Worm (Caenorhabditis elegans) whole organism, L4/young adult: ENCODE data around the gene Y81B9A.2.

Experiments
- W03F9.2 ChIP-seq: fragments of 150-350 bp; optimal IDR thresholded peaks from 2 replicates; lab custom pipeline; 2014; ENCODE audit warnings: missing biosample characterization, missing genetic modification characterization
- dao-5 ChIP-seq: sonication (generic microtip); optimal IDR thresholded peaks from 2 replicates; lab custom pipeline; 2016; ENCODE audit warnings: missing genotype, missing genetic modification characterization, moderate library complexity, missing compliant biosample characterization
- him-1 ChIP-seq: sonication (generic microtip); optimal IDR thresholded peaks from 2 replicates; lab custom pipeline; 2016; ENCODE audit warnings: missing genotype, missing genetic modification reagents, missing genetic modification characterization, missing compliant biosample characterization

Gene Y81B9A.2

DNA sequence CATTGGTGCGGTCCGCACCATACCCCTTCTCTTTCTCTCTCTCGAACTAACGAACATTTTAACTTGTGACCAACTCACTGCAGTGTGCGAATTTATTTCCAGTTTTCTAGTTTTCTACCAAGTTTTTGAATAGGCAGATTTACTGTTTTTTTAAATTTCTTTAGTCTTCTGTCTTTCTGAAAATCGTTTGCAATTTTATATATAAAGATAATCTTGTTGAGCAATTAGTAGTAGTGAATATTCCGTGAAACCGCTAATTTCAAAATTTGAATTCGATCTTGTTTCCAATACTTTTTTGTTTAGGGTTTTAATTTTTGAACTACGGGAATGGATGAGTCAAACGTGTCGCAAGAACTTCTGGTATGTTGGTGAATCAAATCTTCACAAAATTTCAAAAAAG is at the start of gene Y81B9A.2:
Y81B9A.2 (plus strand) TSS at position 301 of the 400 bp plus-strand sequence.
- no peak for TF ChIP-seq W03F9.2 (tag; lab: Kevin White, UChicago)
- no peak for TF ChIP-seq him-1 (tag; lab: Kevin White, UChicago)
- no peak for TF ChIP-seq dao-5

- no peak for TF ChIP-seq him-1 (tag; lab: Kevin White, UChicago)
- no peak for TF ChIP-seq dao-5
- no peak for TF ChIP-seq W03F9.2 (tag; lab: Kevin White, UChicago)
Observed at ce11 chrX:9137402-9137801, 46.5 kb upstream of the Y81B9A.2 start, which contains the start of gene B0563.6. Gene B0563.6, plus strand, starts transcription at chrX:9137702.

- no peak for TF ChIP-seq W03F9.2 (tag; lab: Kevin White, UChicago)
- TF ChIP-seq dao-5, result no peak
- no peak for TF ChIP-seq him-1 (tag; lab: Kevin White, UChicago)
Observed at ce11 chrX:9145848-9146247, 38.1 kb upstream of the Y81B9A.2 start, which contains the start of gene B0563.5. Gene B0563.5, plus strand, starts transcription at chrX:9146148.

ce11 chrX:9146953-9147352 is 37.0 kb upstream of the Y81B9A.2 start:
- TF ChIP-seq dao-5, result no peak
- TF ChIP-seq W03F9.2 (tag; lab: Kevin White, UChicago), result no peak
- no peak for TF ChIP-seq him-1 (tag; lab: Kevin White, UChicago)

DNA sequence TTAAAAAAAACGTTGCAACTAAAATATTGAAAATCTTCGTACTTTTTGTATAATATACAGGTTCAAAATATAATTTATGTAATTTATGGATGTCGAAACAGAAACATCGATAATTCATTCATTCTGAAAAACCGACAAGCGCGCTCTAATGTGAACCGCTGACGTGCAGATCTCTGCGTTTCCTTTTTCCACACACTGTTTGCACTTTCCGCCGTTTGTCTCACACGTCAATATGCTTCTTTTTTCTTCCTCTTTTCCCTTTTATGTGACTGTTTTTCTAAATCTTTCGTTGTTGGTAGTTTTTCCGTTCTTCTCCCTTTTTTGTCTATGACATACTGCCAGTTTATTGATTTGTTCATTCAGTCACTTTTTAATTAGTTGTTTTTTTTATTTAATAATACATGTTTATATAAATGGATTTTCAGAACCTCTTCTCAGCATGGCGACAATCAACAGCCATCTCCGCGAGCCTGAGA is 33.6 kb upstream of the Y81B9A.2 start, which contains the start of gene tmbi-4:
tmbi-4 (plus strand) TSS at position 426 of the 476 bp plus-strand sequence.
- TF ChIP-seq W03F9.2 (tag; lab: Kevin White, UChicago) (peak; percentile 28), him-1 (tag; lab: Kevin White, UChicago) (no peak), dao-5 (no peak)

DNA sequence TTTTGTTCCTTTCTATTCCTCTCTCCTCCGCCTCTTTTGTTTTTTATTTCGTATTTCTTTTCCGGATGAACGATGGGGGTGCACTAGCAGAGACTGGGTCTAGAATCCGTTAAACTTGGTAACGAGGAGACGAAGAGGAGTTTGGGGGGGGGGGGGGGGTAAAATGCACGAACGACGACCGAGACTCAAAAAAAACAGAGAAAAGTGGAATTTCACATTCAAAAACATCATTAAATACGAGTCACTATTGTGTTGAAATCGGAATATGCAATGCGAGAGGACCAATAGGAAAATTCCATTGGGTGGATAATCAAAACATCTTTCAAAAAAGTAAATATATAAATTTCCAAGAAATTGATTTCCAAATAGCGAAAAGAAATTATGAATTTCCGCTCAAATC is 29.7 kb upstream of the Y81B9A.2 start, which contains the start of gene B0563.7:
B0563.7 (minus strand) TSS at position 101 of the 400 bp plus-strand sequence.
- TF ChIP-seq W03F9.2 (tag; lab: Kevin White, UChicago), result no peak
- no peak for TF ChIP-seq him-1 (tag; lab: Kevin White, UChicago)
- no peak for TF ChIP-seq dao-5

DNA sequence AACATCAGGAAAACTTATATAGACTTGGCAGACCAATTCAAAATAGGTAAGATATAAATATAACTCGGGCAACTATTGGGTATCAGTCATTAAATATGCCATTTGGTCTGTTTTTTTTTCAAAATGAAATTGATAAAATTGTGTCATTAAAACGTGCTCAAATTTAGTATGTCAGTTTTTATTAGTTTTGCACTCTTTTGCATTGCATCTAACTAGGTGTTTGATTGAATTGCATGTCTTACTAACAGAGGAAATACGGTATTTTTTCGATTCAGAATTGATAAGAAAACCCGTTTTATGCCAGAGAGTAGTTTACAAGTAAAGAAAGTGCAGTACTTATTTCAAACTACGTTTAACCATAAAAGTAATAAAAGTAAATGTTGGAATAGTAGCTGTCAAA is 28.2 kb upstream of the Y81B9A.2 start:
- TF ChIP-seq W03F9.2 (tag; lab: Kevin White, UChicago) (no peak), him-1 (tag; lab: Kevin White, UChicago) (no peak), dao-5 (no peak)

DNA sequence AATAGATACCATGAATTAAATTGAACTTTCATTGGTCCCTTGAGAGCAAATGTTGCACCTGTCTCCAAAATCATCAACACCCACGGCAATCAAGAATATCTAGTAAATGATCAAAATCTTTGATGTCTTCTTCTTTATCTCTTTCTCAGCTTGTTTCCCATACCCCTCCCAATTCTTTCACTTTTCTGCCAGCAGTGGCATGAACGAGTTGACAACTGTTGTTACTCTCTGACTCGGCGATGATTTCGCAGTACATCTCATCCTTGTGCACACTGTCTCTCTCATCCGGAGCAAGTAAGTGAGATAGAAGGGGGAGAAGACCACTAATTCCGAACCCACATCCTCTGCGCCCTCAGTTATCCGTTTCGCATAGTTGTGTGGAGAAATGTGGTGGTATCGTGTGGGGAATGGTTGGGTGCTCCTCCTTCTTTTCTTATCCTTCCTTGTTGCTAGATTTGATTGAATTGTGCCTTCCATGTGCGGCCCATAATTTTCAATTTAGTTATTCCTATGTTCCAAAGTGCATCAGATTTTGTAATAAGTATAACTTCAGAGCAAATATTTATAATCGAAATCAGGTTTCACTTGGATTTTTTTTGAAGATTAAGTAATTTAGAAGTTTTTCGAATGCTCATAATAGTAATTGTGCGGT is 22.6 kb upstream of the Y81B9A.2 start:
- TF ChIP-seq dao-5 (no peak), W03F9.2 (tag; lab: Kevin White, UChicago) (no peak), him-1 (tag; lab: Kevin White, UChicago) (no peak)

DNA sequence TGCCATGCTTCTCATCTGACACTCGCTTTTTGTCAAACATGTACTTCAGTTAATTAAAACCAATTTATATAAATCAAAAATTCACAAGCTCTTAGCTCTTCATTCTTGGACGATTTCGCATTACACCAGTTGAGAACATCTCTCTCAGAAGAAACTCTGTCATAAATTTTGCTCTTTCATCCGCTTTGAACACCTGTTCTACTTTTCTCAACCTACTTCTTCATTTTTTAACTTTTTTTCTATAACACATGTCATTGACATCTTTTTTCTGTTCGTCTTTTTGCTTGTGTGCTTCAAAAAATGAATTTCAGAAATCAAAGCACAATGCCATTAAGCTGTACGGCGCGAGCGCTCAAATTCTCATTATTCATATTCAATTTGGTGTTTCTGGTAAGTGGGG is 21.1 kb upstream of the Y81B9A.2 start, which contains the start of gene tsp-11:
tsp-11 (plus strand) TSS at position 301 of the 400 bp plus-strand sequence.
- no peak for TF ChIP-seq him-1 (tag; lab: Kevin White, UChicago)
- no peak for TF ChIP-seq W03F9.2 (tag; lab: Kevin White, UChicago)

DNA sequence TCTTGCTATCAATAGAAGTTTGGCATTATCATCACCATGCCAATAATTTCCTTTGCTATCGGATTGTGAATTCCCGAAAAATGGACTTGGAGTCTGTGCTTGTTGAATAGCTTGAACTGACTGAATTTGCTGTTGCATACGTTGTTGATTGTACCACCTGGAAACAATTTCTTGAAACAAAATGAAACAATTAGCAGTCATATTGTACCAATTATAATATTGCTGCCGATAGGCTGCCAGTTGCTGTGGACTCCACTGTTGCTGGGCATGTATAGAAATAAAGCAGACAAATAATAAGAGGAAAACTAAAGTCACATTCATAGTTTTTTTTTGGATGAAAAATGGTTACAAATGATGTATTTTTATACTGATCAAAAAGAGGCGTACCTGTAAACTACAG is 17.0 kb upstream of the Y81B9A.2 start, which contains the start of gene B0563.10:
B0563.10 (minus strand) TSS at position 325 of the 400 bp plus-strand sequence.
- TF ChIP-seq dao-5 (no peak), W03F9.2 (tag; lab: Kevin White, UChicago) (no peak), him-1 (tag; lab: Kevin White, UChicago) (no peak)

ce11 chrX:9168239-9168638 is 15.7 kb upstream of the Y81B9A.2 start, which contains the start of gene B0563.9:
Gene B0563.9, plus strand, starts transcription at chrX:9168539.
- TF ChIP-seq W03F9.2 (tag; lab: Kevin White, UChicago) (no peak), dao-5 (no peak), him-1 (tag; lab: Kevin White, UChicago) (no peak)

DNA sequence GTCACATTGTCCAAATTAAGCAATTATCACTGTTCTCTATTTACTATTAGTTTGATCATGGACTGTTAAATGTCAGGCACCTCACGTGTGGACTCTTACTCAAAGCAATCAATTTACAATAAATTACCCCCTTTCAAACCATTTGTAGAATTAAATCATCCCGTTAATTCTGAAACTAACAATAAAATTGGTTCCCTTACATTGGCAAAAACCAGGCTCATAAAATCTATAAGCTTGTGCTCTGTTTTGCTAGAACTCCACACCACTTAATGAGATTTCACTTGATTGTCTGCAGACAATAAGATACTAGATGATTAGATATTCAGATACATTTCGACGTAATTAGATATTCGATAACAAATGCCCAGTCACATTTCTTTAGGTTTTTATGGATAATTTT is 13.9 kb upstream of the Y81B9A.2 start:
- TF ChIP-seq W03F9.2 (tag; lab: Kevin White, UChicago), result no peak
- TF ChIP-seq him-1 (tag; lab: Kevin White, UChicago), result no peak
- no peak for TF ChIP-seq dao-5

DNA sequence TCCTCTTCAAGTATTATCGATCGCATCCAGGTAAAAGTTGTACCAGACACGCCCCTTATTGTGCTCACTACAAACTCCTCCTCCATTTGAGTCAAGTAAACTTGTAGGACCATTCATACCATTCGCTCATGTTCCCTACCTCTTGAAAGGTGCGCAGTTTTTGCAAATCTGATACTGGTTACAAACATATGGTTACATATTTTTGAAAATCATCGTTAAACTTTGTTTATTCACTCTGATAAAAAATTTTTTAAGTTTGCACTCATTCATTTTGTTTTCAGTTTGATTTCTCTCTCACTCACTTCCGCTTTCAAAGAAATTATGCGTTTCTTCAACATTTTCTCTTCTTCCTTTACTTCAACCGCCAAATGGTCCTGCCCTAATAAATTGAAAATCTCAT is 12.7 kb upstream of the Y81B9A.2 start, which contains the start of gene B0563.1:
B0563.1 (plus strand) TSS at position 301 of the 400 bp plus-strand sequence.
- no peak for TF ChIP-seq W03F9.2 (tag; lab: Kevin White, UChicago)
- TF ChIP-seq him-1 (tag; lab: Kevin White, UChicago), result no peak
- no peak for TF ChIP-seq dao-5

ce11 chrX:9172278-9172677 is 11.7 kb upstream of the Y81B9A.2 start, which contains the start of gene B0563.18:
Gene B0563.18, plus strand, starts transcription at chrX:9172578.
- TF ChIP-seq him-1 (tag; lab: Kevin White, UChicago) (no peak), W03F9.2 (tag; lab: Kevin White, UChicago) (no peak), dao-5 (no peak)
